Worm (Caenorhabditis elegans): ENCODE results near the gene R13H9.6.

The R13H9.6 gene

ce11 chrIV:5038744-5039143 lies 29.7 kb downstream of the R13H9.6 start (continued):
- TF ChIP-seq fkh-10 (GFP tag; optimal IDR thresholded peaks at IDR 0.05) = no peak
- no peak for TF ChIP-seq nhr-10 (tag; optimal IDR thresholded peaks at IDR 0.05)
- peak; percentile 78; the same call in 1 of the 2 replicates for TF ChIP-seq D1046.2 (GFP tag; IDR thresholded peaks at IDR 0.05)
- no peak for TF ChIP-seq hif-1 (tag; optimal IDR thresholded peaks at IDR 0.05)
- no peak for TF ChIP-seq F10B5.3 (tag; optimal IDR thresholded peaks at IDR 0.05)
- TF ChIP-seq egl-43 (GFP tag; IDR thresholded peaks at IDR 0.05) = no peak; the same call in 1 of the 2 replicates
- no peak; the same call in 1 of the 2 replicates for TF ChIP-seq hmg-1.1 (GFP tag; IDR thresholded peaks at IDR 0.05)
- TF ChIP-seq spr-3 (GFP tag; optimal IDR thresholded peaks at IDR 0.05) = no peak
- TF ChIP-seq nhr-25 (tag; optimal IDR thresholded peaks at IDR 0.05; ENCODE audit: borderline replicate concordance, insufficient read depth) = no peak
- TF ChIP-seq Y48G9A.11 (GFP tag; IDR thresholded peaks at IDR 0.05) = peak; percentile 76
- no peak for TF ChIP-seq dmd-9 (GFP tag; IDR thresholded peaks at IDR 0.05)
- TF ChIP-seq madf-9 (GFP tag; conservative IDR thresholded peaks at IDR 0.05) = peak; percentile 59; the same call in 1 of the 2 replicates
- TF ChIP-seq mdt-29 (GFP tag; IDR thresholded peaks at IDR 0.05) = peak; percentile 62; the same call in 1 of the 2 replicates
- no peak for TF ChIP-seq jun-1 (tag; optimal IDR thresholded peaks at IDR 0.05)
- TF ChIP-seq vab-7 (GFP tag; IDR thresholded peaks at IDR 0.05) = peak; percentile 81
- TF ChIP-seq mdl-1 (tag; optimal IDR thresholded peaks at IDR 0.05) = no peak
- no peak for TF ChIP-seq zag-1 (tag; optimal IDR thresholded peaks at IDR 0.05)
- TF ChIP-seq nhr-237 (tag; optimal IDR thresholded peaks at IDR 0.05) = no peak
- TF ChIP-seq hlh-11 (tag; optimal IDR thresholded peaks at IDR 0.05) = no peak
- TF ChIP-seq lir-3 (tag; optimal IDR thresholded peaks at IDR 0.05) = peak; percentile 6
- TF ChIP-seq gei-8 (GFP tag; optimal IDR thresholded peaks at IDR 0.05) = peak; percentile 11
- TF ChIP-seq dmd-8 (GFP tag; IDR thresholded peaks at IDR 0.05) = peak; percentile 92
- no peak for TF ChIP-seq tag-97 (GFP tag; IDR thresholded peaks at IDR 0.05)
- no peak for TF ChIP-seq aly-2 (tag; optimal IDR thresholded peaks at IDR 0.05)
- no peak for TF ChIP-seq aha-1 (tag)
- peak; percentile 82 for TF ChIP-seq pha-4 (GFP tag; IDR thresholded peaks at IDR 0.05)
- TF ChIP-seq pha-4 (tag; optimal IDR thresholded peaks at IDR 0.05) = no peak
- no peak for TF ChIP-seq nhr-102 (tag; optimal IDR thresholded peaks at IDR 0.05)
- peak; percentile 84 for TF ChIP-seq F26F4.8 (GFP tag; conservative IDR thresholded peaks at IDR 0.05)
- no peak for TF ChIP-seq ceh-32 (tag; optimal IDR thresholded peaks at IDR 0.05; ENCODE audit: poor library complexity)
- TF ChIP-seq lin-29 (GFP tag; IDR thresholded peaks at IDR 0.05) = 0 out of 2 replicates have a peak, but pooled peaks have one; percentile 28
- no peak for TF ChIP-seq ceh-62 (tag; optimal IDR thresholded peaks at IDR 0.05)
- TF ChIP-seq dpl-1 (GFP tag; optimal IDR thresholded peaks at IDR 0.05) = no peak
- TF ChIP-seq T26A8.4 (GFP tag; IDR thresholded peaks at IDR 0.05) = peak; percentile 65
- no peak for TF ChIP-seq skn-1 (tag; optimal IDR thresholded peaks at IDR 0.05)
- no peak for TF ChIP-seq lin-15B (tag; optimal IDR thresholded peaks at IDR 0.05)
- no peak for TF ChIP-seq R02D3.7 (tag; optimal IDR thresholded peaks at IDR 0.05)
- no peak for TF ChIP-seq unc-62 (GFP tag; optimal IDR thresholded peaks at IDR 0.05 in 1 of 2)
- no peak for TF ChIP-seq unc-62 (tag; optimal IDR thresholded peaks at IDR 0.05)
- TF ChIP-seq Y5F2A.4 (GFP tag; optimal IDR thresholded peaks at IDR 0.05) = no peak
- no peak for TF ChIP-seq zip-2 (tag; optimal IDR thresholded peaks at IDR 0.05)
- no peak for TF ChIP-seq lin-13 (GFP tag; optimal IDR thresholded peaks at IDR 0.05)
- TF ChIP-seq nhr-6 (tag; optimal IDR thresholded peaks at IDR 0.05) = no peak
- no peak for TF ChIP-seq duxl-1 (tag; optimal IDR thresholded peaks at IDR 0.05; ENCODE audit: poor library complexity)
- TF ChIP-seq F37D6.2 (tag; optimal IDR thresholded peaks at IDR 0.05) = no peak
- TF ChIP-seq ceh-82 (tag; optimal IDR thresholded peaks at IDR 0.05) = no peak
- TF ChIP-seq lin-1 (GFP tag; IDR thresholded peaks at IDR 0.05) = peak; percentile 61
- TF ChIP-seq egl-27 (tag; optimal IDR thresholded peaks at IDR 0.05) = no peak
- TF ChIP-seq saeg-2 (GFP tag; IDR thresholded peaks at IDR 0.05) = peak; percentile 46; the same call in 1 of the 2 replicates
- TF ChIP-seq unc-39 (tag; optimal IDR thresholded peaks at IDR 0.05) = no peak
- TF ChIP-seq zfp-2 (tag; optimal IDR thresholded peaks at IDR 0.05) = no peak
- no peak for TF ChIP-seq daf-12 (tag; optimal IDR thresholded peaks at IDR 0.05)
- peak; percentile 55 for TF ChIP-seq unc-130 (GFP tag; optimal IDR thresholded peaks at IDR 0.05)
